Fruit fly (Drosophila melanogaster) whole organism, embryonic: ENCODE measurements around the gene CG9837.

Source experiments
- Abd-B ChIP-seq: fragments of 200-800 bp; sonication (Bioruptor generic); optimal IDR thresholded peaks from 2 replicates; lab custom pipeline; 2018; ENCODE audit warnings: missing biosample characterization, mild to moderate bottlenecking, missing genetic modification characterization, moderate library complexity
- CG10565 ChIP-seq: fragments of 200-800 bp; sonication (Bioruptor generic); optimal IDR thresholded peaks from 3 replicates; lab custom pipeline; 2016; ENCODE audit warnings: missing biosample characterization, mild to moderate bottlenecking, missing genetic modification characterization
- CG12071 ChIP-seq: fragments of 200-800 bp; sonication (Bioruptor generic); optimal IDR thresholded peaks from 3 replicates; lab custom pipeline; 2018; ENCODE audit warnings: missing biosample characterization, mild to moderate bottlenecking, missing genetic modification characterization
- CG1233 ChIP-seq: fragments of 200-800 bp; sonication (Bioruptor generic); optimal IDR thresholded peaks from 4 replicates; lab custom pipeline; 2018; ENCODE audit warnings: missing biosample characterization, mild to moderate bottlenecking, missing genetic modification characterization
- CG12744 ChIP-seq: fragments of 200-800 bp; sonication (Bioruptor generic); optimal IDR thresholded peaks from 2 replicates; lab custom pipeline; 2016; ENCODE audit warnings: missing biosample characterization, missing genetic modification characterization
- CG15011 ChIP-seq: fragments of 200-800 bp; sonication (Bioruptor generic); optimal IDR thresholded peaks from 3 replicates; lab custom pipeline; 2018; ENCODE audit warnings: missing biosample characterization, mild to moderate bottlenecking, missing genetic modification characterization
- CG30020 ChIP-seq: fragments of 200-800 bp; optimal IDR thresholded peaks from 2 replicates; lab custom pipeline; 2019; ENCODE audit warnings: missing biosample characterization, mild to moderate bottlenecking, missing genetic modification characterization, moderate library complexity
- CG3281 ChIP-seq: fragments of 200-800 bp; sonication (Bioruptor generic); optimal IDR thresholded peaks from 3 replicates; lab custom pipeline; 2017; ENCODE audit warnings: missing biosample characterization, mild to moderate bottlenecking, missing genetic modification characterization
- CG33213 ChIP-seq: fragments of 200-800 bp; sonication (Bioruptor generic); optimal IDR thresholded peaks from 3 replicates; lab custom pipeline; 2016; ENCODE audit warnings: missing biosample characterization, missing genetic modification characterization
- CG42726 ChIP-seq: fragments of 200-800 bp; sonication (Bioruptor generic); IDR thresholded peaks from 2 replicates; pipeline ENCODE4 v1.3.6; 2022; ENCODE audit warnings: missing biosample characterization, missing genetic modification characterization; ENCODE audit not compliant: partially characterized antibody
- CG43689 ChIP-seq: fragments of 200-800 bp; sonication (Bioruptor generic); IDR thresholded peaks from 2 replicates; pipeline ENCODE4 v1.3.6; 2022; ENCODE audit warnings: missing biosample characterization, missing genetic modification characterization
- CG4854 ChIP-seq: fragments of 200-800 bp; sonication (Bioruptor generic); optimal IDR thresholded peaks from 2 replicates; lab custom pipeline; 2016; ENCODE audit warnings: missing biosample characterization, missing genetic modification characterization, inconsistent platforms
- CG6689 ChIP-seq: fragments of 200-800 bp; sonication (Bioruptor generic); IDR thresholded peaks from 2 replicates; pipeline ENCODE4 v1.3.6; 2022; ENCODE audit warnings: missing biosample characterization, missing genetic modification characterization
- CG6854 ChIP-seq: fragments of 200-800 bp; sonication (Bioruptor generic); optimal IDR thresholded peaks from 3 replicates; lab custom pipeline; 2017; ENCODE audit warnings: missing biosample characterization, mild to moderate bottlenecking, missing genetic modification characterization
- CG7745 ChIP-seq: fragments of 200-800 bp; sonication (Bioruptor generic); optimal IDR thresholded peaks from 2 replicates; lab custom pipeline; 2018; ENCODE audit warnings: missing biosample characterization, mild to moderate bottlenecking, missing genetic modification characterization, moderate library complexity
- CG7786 ChIP-seq: fragments of 200-800 bp; sonication (Bioruptor generic); optimal IDR thresholded peaks from 2 replicates; lab custom pipeline; 2016; ENCODE audit warnings: missing biosample characterization, missing genetic modification characterization
- CG9817 ChIP-seq: fragments of 200-800 bp; sonication (Bioruptor generic); optimal IDR thresholded peaks from 2 replicates; lab custom pipeline; 2018; ENCODE audit warnings: missing biosample characterization, mild to moderate bottlenecking, missing genetic modification characterization, moderate library complexity
- CG9932 ChIP-seq: fragments of 200-800 bp; sonication (Bioruptor generic); IDR thresholded peaks from 2 replicates; pipeline ENCODE4 v1.3.6; 2022; ENCODE audit warnings: missing biosample characterization, missing genetic modification characterization
- CrebB ChIP-seq: fragments of 200-800 bp; sonication (Bioruptor generic); optimal IDR thresholded peaks from 3 replicates; lab custom pipeline; 2018; ENCODE audit warnings: missing biosample characterization, mild to moderate bottlenecking, missing genetic modification characterization
- D ChIP-seq, 2 experiments: fragments of 200-800 bp in 1 of 2; fragments of >200 bp in 1 of 2; sonication (Bioruptor generic) in 1 of 2; optimal IDR thresholded peaks; 2 replicates in 1 of 2; 3 replicates in 1 of 2; lab custom pipeline; 2017; ENCODE audit warnings: mild to moderate bottlenecking in 1 of 2, missing biosample characterization in 1 of 2, missing genetic modification characterization in 1 of 2, missing genetic modification reagents in 1 of 2
- Dbx ChIP-seq: fragments of 200-800 bp; sonication (Bioruptor generic); IDR thresholded peaks from 3 replicates; pipeline ENCODE4 v1.3.6; 2022; ENCODE audit warnings: missing biosample characterization, missing genetic modification characterization
- Deaf1 ChIP-seq: fragments of 200-800 bp; optimal IDR thresholded peaks from 3 replicates; lab custom pipeline; 2019; ENCODE audit warnings: missing biosample characterization, mild to moderate bottlenecking, missing genetic modification characterization, moderate library complexity
- E2f2 ChIP-seq: fragments of 200-800 bp; sonication (Bioruptor generic); IDR thresholded peaks from 2 replicates; pipeline ENCODE4 v1.3.6; 2022; ENCODE audit warnings: missing biosample characterization, missing genetic modification characterization
- HLH4C ChIP-seq: fragments of 200-800 bp; sonication (Bioruptor generic); IDR thresholded peaks from 3 replicates; pipeline ENCODE4 v1.3.6; 2022; ENCODE audit warnings: missing biosample characterization, missing genetic modification characterization; ENCODE audit not compliant: partially characterized antibody
- Hey ChIP-seq: fragments of 200-800 bp; sonication (Bioruptor generic); optimal IDR thresholded peaks from 3 replicates; lab custom pipeline; 2018; ENCODE audit warnings: missing biosample characterization, mild to moderate bottlenecking, missing genetic modification characterization
- Hr51 ChIP-seq, 2 experiments: fragments of 200-800 bp; sonication (Bioruptor generic); optimal IDR thresholded peaks; 2 replicates in 1 of 2; 3 replicates in 1 of 2; lab custom pipeline; 2016 to 2018; ENCODE audit warnings: missing biosample characterization in 2 of 2, missing genetic modification characterization in 2 of 2, mild to moderate bottlenecking in 1 of 2, moderate library complexity in 1 of 2
- NFAT ChIP-seq: fragments of 200-800 bp; sonication (Bioruptor generic); IDR thresholded peaks from 2 replicates; pipeline ENCODE4 v1.3.6; 2022; ENCODE audit warnings: missing biosample characterization, missing genetic modification characterization
- Nf-YB ChIP-seq: fragments of 200-800 bp; sonication (Bioruptor generic); optimal IDR thresholded peaks from 3 replicates; lab custom pipeline; 2019; ENCODE audit warnings: missing biosample characterization, mild to moderate bottlenecking, missing genetic modification characterization, moderate library complexity
- Opbp ChIP-seq: fragments of 200-800 bp; sonication (Bioruptor generic); IDR thresholded peaks from 3 replicates; pipeline ENCODE4 v1.3.6; 2022; ENCODE audit warnings: missing biosample characterization, missing genetic modification characterization; ENCODE audit not compliant: partially characterized antibody
- Sox100B ChIP-seq: fragments of 200-800 bp; sonication (Bioruptor generic); optimal IDR thresholded peaks from 3 replicates; lab custom pipeline; 2018; ENCODE audit warnings: missing biosample characterization, mild to moderate bottlenecking, missing genetic modification characterization
- Sox102F ChIP-seq: fragments of 200-800 bp; sonication (Bioruptor generic); optimal IDR thresholded peaks from 2 replicates; lab custom pipeline; 2018; ENCODE audit warnings: missing biosample characterization, mild to moderate bottlenecking, missing genetic modification characterization, moderate library complexity
- Tbp ChIP-seq: fragments of >200 bp; optimal IDR thresholded peaks from 2 replicates; lab custom pipeline; 2018; ENCODE audit warnings: missing biosample characterization, missing genetic modification characterization
- Usf ChIP-seq: fragments of 200-800 bp; sonication (Bioruptor generic); optimal IDR thresholded peaks from 2 replicates; lab custom pipeline; 2017; ENCODE audit warnings: missing genotype, missing biosample characterization, missing genetic modification characterization
- Vsx1 ChIP-seq: fragments of 200-800 bp; sonication (Bioruptor generic); optimal IDR thresholded peaks from 2 replicates; lab custom pipeline; 2017; ENCODE audit warnings: missing biosample characterization, mild to moderate bottlenecking, missing genetic modification characterization, missing genetic modification reagents
- YL-1 ChIP-seq: fragments of 200-800 bp; sonication (Bioruptor generic); optimal IDR thresholded peaks from 3 replicates; lab custom pipeline; 2017; ENCODE audit warnings: missing biosample characterization, mild to moderate bottlenecking, missing genetic modification characterization
- caup ChIP-seq: fragments of 200-800 bp; sonication (Bioruptor generic); optimal IDR thresholded peaks from 3 replicates; lab custom pipeline; 2017; ENCODE audit warnings: missing biosample characterization, mild to moderate bottlenecking, missing genetic modification characterization, moderate library complexity; ENCODE audit not compliant: severe bottlenecking
- cg ChIP-seq: fragments of 200-800 bp; sonication (Bioruptor generic); optimal IDR thresholded peaks from 3 replicates; lab custom pipeline; 2019; ENCODE audit warnings: missing biosample characterization, mild to moderate bottlenecking, missing genetic modification characterization, moderate library complexity
- chm ChIP-seq: fragments of 200-800 bp; sonication (Bioruptor generic); IDR thresholded peaks from 2 replicates; pipeline ENCODE4 v1.3.6; 2022; ENCODE audit warnings: missing biosample characterization, missing genetic modification characterization
- dan ChIP-seq: fragments of 200-800 bp; sonication (Bioruptor generic); IDR thresholded peaks from 2 replicates; pipeline ENCODE4 v1.3.6; 2022; ENCODE audit warnings: missing biosample characterization, missing genetic modification characterization
- emc ChIP-seq: fragments of 200-800 bp; sonication (Bioruptor generic); optimal IDR thresholded peaks from 2 replicates; lab custom pipeline; 2016; ENCODE audit warnings: missing biosample characterization, missing genetic modification characterization
- grn ChIP-seq: fragments of 200-800 bp; sonication (Bioruptor generic); optimal IDR thresholded peaks from 3 replicates; lab custom pipeline; 2017; ENCODE audit warnings: missing biosample characterization, missing genetic modification characterization
- gsb-n ChIP-seq: fragments of 200-800 bp; sonication (Bioruptor generic); optimal IDR thresholded peaks from 3 replicates; lab custom pipeline; 2018; ENCODE audit warnings: missing biosample characterization, mild to moderate bottlenecking, missing genetic modification characterization
- h ChIP-seq: fragments of >200 bp; optimal IDR thresholded peaks from 2 replicates; lab custom pipeline; 2017
- insv ChIP-seq, 2 experiments: fragments of 200-800 bp; sonication (Bioruptor generic); optimal IDR thresholded peaks; 3 replicates each; lab custom pipeline; 2016 to 2018; ENCODE audit warnings: missing biosample characterization in 2 of 2, missing genetic modification characterization in 2 of 2
- jigr1 ChIP-seq: fragments of 200-800 bp; sonication (Bioruptor generic); IDR thresholded peaks from 3 replicates; pipeline ENCODE4 v1.3.6; 2022; ENCODE audit warnings: missing biosample characterization, missing genetic modification characterization
- jumu ChIP-seq: fragments of 200-800 bp; sonication (Bioruptor generic); optimal IDR thresholded peaks from 3 replicates; lab custom pipeline; 2016; ENCODE audit warnings: missing biosample characterization, missing genetic modification characterization
- peb ChIP-seq: fragments of 200-800 bp; sonication (Bioruptor generic); IDR thresholded peaks from 2 replicates; pipeline ENCODE4 v1.3.6; 2022; ENCODE audit warnings: missing biosample characterization, missing genetic modification characterization
- ranshi ChIP-seq: fragments of 200-800 bp; sonication (Bioruptor generic); IDR thresholded peaks from 2 replicates; pipeline ENCODE4 v1.3.6; 2022; ENCODE audit warnings: missing biosample characterization, missing genetic modification characterization
- seq ChIP-seq: fragments of 200-800 bp; sonication (Bioruptor generic); IDR thresholded peaks from 2 replicates; pipeline ENCODE4 v1.3.6; 2022; ENCODE audit warnings: missing biosample characterization, missing genetic modification characterization
- tio ChIP-seq: fragments of 200-800 bp; sonication (Bioruptor generic); optimal IDR thresholded peaks from 2 replicates; lab custom pipeline; 2017; ENCODE audit warnings: missing biosample characterization, missing genetic modification characterization, inconsistent platforms

Gene CG9837

DNA sequence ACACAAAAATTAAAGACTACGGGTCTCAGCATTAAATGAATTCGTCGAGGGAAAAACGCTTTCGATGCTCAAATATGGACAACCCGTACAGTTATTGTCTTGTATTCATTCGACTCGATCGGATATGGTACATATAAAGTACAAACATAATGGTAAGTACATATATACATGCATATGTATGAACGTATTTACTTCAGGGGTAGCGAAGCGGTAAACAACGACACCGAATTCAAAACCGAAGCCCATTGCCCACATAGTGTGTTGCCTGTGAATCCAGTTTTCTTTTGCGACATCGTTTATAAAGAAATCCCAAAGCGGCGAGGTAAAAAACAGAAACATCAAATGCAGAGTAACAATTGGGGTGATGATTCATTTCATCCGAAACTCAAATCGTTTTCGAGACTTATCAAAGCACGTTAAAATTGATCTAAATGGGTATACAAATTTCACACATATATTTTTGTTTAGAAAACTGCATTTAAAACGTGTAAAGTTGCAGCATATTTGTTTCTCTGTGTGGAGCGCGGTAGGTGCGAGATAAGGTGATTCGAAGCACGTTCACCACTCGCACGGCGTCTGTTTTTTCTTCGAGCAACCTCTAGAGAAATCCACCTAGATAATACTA, 925 bp downstream of the CG9837 start (continued):
- peak; percentile 50 for TF ChIP-seq grn (GFP tag; lab: Kevin White, UChicago)
- TF ChIP-seq ranshi (GFP tag; lab: Robert Waterston, UW): 0 out of 2 replicates have a peak, but pooled peaks have one; percentile 33
- peak; percentile 67 for TF ChIP-seq Sox102F (GFP tag; lab: Kevin White, UChicago)
- no peak for TF ChIP-seq Opbp (GFP tag; lab: Robert Waterston, UW)
- TF ChIP-seq caup (GFP tag; lab: Kevin White, UChicago): no peak
- TF ChIP-seq Nf-YB: no peak
- TF ChIP-seq cg: peak; percentile 43
- no peak for TF ChIP-seq jigr1 (GFP tag; lab: Robert Waterston, UW)
- peak; percentile 40 for TF ChIP-seq Deaf1 (tag; lab: Kevin White, UChicago)
- no peak for TF ChIP-seq insv (GFP tag; optimal IDR thresholded peaks at IDR 0.05; lab: Kevin White, UChicago)
- peak; percentile 75 for TF ChIP-seq seq (GFP tag; lab: Robert Waterston, UW)
- TF ChIP-seq NFAT (GFP tag; lab: Robert Waterston, UW): peak; percentile 60
- peak; percentile 73; the same call in 1 of the 2 replicates for TF ChIP-seq chm (GFP tag; lab: Robert Waterston, UW)
- TF ChIP-seq CG1233 (GFP tag; lab: Kevin White, UChicago): no peak
- no peak for TF ChIP-seq CG15011
- peak; percentile 46 for TF ChIP-seq tio (GFP tag; lab: Kevin White, UChicago)
- no peak for TF ChIP-seq Hey (tag; lab: Kevin White, UChicago)
- peak; percentile 45; the same call in 1 of the 2 replicates for TF ChIP-seq E2f2
- no peak for TF ChIP-seq CG33213
- 0 out of 3 replicates have a peak, but pooled peaks have one; percentile 54 for TF ChIP-seq Dbx (GFP tag; lab: Robert Waterston, UW)
- TF ChIP-seq Sox100B: no peak
- TF ChIP-seq gsb-n (tag; lab: Kevin White, UChicago): peak; percentile 31
- TF ChIP-seq h (lab: Kevin White, UChicago): no peak
- TF ChIP-seq dan (GFP tag; lab: Robert Waterston, UW): no peak
- peak; percentile 8 to 45 for TF ChIP-seq Hr51 (GFP tag; optimal IDR thresholded peaks at IDR 0.05; lab: Kevin White, UChicago)
- no peak for TF ChIP-seq CG43689 (GFP tag; lab: Robert Waterston, UW)
- no peak for TF ChIP-seq peb
- no peak for TF ChIP-seq CG3281 (GFP tag; lab: Kevin White, UChicago)
- TF ChIP-seq HLH4C (GFP tag; lab: Robert Waterston, UW): no peak
- peak; percentile 73 for TF ChIP-seq CG9932
- TF ChIP-seq CG9817 (tag; lab: Kevin White, UChicago): no peak
- TF ChIP-seq CG12071: no peak
- peak; percentile 39 for TF ChIP-seq Abd-B
- no peak for TF ChIP-seq CG42726 (GFP tag; lab: Robert Waterston, UW)
- TF ChIP-seq CG12744: no peak
- no peak for TF ChIP-seq YL-1 (GFP tag; lab: Kevin White, UChicago)
- TF ChIP-seq CG7786 (GFP tag; lab: Kevin White, UChicago): peak; percentile 36
- TF ChIP-seq CrebB (tag; lab: Kevin White, UChicago): no peak
- TF ChIP-seq jumu: peak; percentile 12
- TF ChIP-seq emc (GFP tag; lab: Kevin White, UChicago): no peak
- TF ChIP-seq CG30020 (tag; lab: Kevin White, UChicago): no peak
- no peak for TF ChIP-seq Usf (GFP tag; lab: Kevin White, UChicago)
- no peak for TF ChIP-seq CG7745 (tag; lab: Kevin White, UChicago)
- TF ChIP-seq CG10565 (GFP tag; lab: Kevin White, UChicago): no peak
- TF ChIP-seq CG4854: no peak
- no peak for TF ChIP-seq Vsx1 (GFP tag; lab: Kevin White, UChicago)
- no peak for TF ChIP-seq CG6854
- no peak for TF ChIP-seq Tbp (GFP tag; lab: Kevin White, UChicago)
- peak; percentile 73 for TF ChIP-seq CG6689
- TF ChIP-seq D (optimal IDR thresholded peaks at IDR 0.05; lab: Kevin White, UChicago): no peak
- TF ChIP-seq D (GFP tag; optimal IDR thresholded peaks at IDR 0.05; lab: Kevin White, UChicago): peak; percentile 7
